Worm (Caenorhabditis elegans) whole organism, L4/young adult: ENCODE measurements around the gene Y51H7C.8.

Experiments
- W03F9.2 ChIP-seq: fragments of 150-350 bp; optimal IDR thresholded peaks from 2 replicates; lab custom pipeline; 2014; ENCODE audit warnings: missing biosample characterization, missing genetic modification characterization
- dao-5 ChIP-seq: sonication (generic microtip); optimal IDR thresholded peaks from 2 replicates; lab custom pipeline; 2016; ENCODE audit warnings: missing genotype, missing genetic modification characterization, moderate library complexity, missing compliant biosample characterization
- him-1 ChIP-seq: sonication (generic microtip); optimal IDR thresholded peaks from 2 replicates; lab custom pipeline; 2016; ENCODE audit warnings: missing genotype, missing genetic modification reagents, missing genetic modification characterization, missing compliant biosample characterization

Gene Y51H7C.8

ce11 chrII:1376795-1377194, 24.8 kb upstream of the Y51H7C.8 start:
- TF ChIP-seq him-1 (tag; lab: Kevin White, UChicago) (no peak), W03F9.2 (tag; lab: Kevin White, UChicago) (no peak)

- TF ChIP-seq him-1 (tag; lab: Kevin White, UChicago) = no peak
These were observed 23.3 kb upstream of the Y51H7C.8 start, which contains the start of gene F54D12.10 for ce11 chrII:1378259-1378658. F54D12.10 (minus strand) TSS chrII:1378359.

- TF ChIP-seq dao-5 (tag; lab: Kevin White, UChicago) (no peak), W03F9.2 (tag; lab: Kevin White, UChicago) (no peak), him-1 (tag; lab: Kevin White, UChicago) (no peak)
These were observed 20.0 kb upstream of the Y51H7C.8 start, which contains the start of gene F54D12.9 for ce11 chrII:1381618-1382017. F54D12.9 (minus strand) TSS chrII:1381718.

- TF ChIP-seq W03F9.2 (tag; lab: Kevin White, UChicago) (no peak), him-1 (tag; lab: Kevin White, UChicago) (no peak), dao-5 (tag; lab: Kevin White, UChicago) (no peak)
These were observed 16.3 kb upstream of the Y51H7C.8 start, which contains the start of gene F54D12.7 for ce11 chrII:1385280-1385679. F54D12.7 (minus strand) TSS chrII:1385380.

- no peak for TF ChIP-seq dao-5 (tag; lab: Kevin White, UChicago)
- TF ChIP-seq him-1 (tag; lab: Kevin White, UChicago) = no peak
- no peak for TF ChIP-seq W03F9.2 (tag; lab: Kevin White, UChicago)
These were observed 15.1 kb upstream of the Y51H7C.8 start, which contains the start of gene aat-7 for ce11 chrII:1386478-1386877. aat-7 (plus strand) TSS chrII:1386870.

- TF ChIP-seq dao-5 (tag; lab: Kevin White, UChicago) (no peak), W03F9.2 (tag; lab: Kevin White, UChicago) (no peak), him-1 (tag; lab: Kevin White, UChicago) (no peak)
These were observed 3.9 kb upstream of the Y51H7C.8 start, which contains the start of gene F54D12.8 for ce11 chrII:1397703-1398102. F54D12.8 (minus strand) TSS chrII:1398038.

ce11 chrII:1398396-1398795, 3.2 kb upstream of the Y51H7C.8 start, which contains the start of gene F54D12.2:
F54D12.2 (plus strand) TSS chrII:1398696.
- TF ChIP-seq dao-5 (tag; lab: Kevin White, UChicago) (no peak), him-1 (tag; lab: Kevin White, UChicago) (no peak), W03F9.2 (tag; lab: Kevin White, UChicago) (no peak)

- no peak for TF ChIP-seq W03F9.2 (tag; lab: Kevin White, UChicago)
- no peak for TF ChIP-seq dao-5 (tag; lab: Kevin White, UChicago)
- TF ChIP-seq him-1 (tag; lab: Kevin White, UChicago) = no peak
These were observed 1.5 kb upstream of the Y51H7C.8 start, which contains the start of gene F54D12.1 for ce11 chrII:1400105-1400504. F54D12.1 (plus strand) TSS chrII:1400405.

- TF ChIP-seq W03F9.2 (tag; lab: Kevin White, UChicago) (no peak), him-1 (tag; lab: Kevin White, UChicago) (no peak), dao-5 (tag; lab: Kevin White, UChicago) (no peak)
These were observed 619 bp downstream of the Y51H7C.8 start, which contains the start of gene Y51H7C.7 for ce11 chrII:1402167-1402619. Y51H7C.7 (plus strand) TSS chrII:1402569.

ce11 chrII:1403056-1403455, 1.5 kb downstream of the Y51H7C.8 start, which contains the start of the genes Y51H7C.41 and cogc-4:
Y51H7C.41 (plus strand) TSS chrII:1403321.
cogc-4 (plus strand) TSS chrII:1403441.
- TF ChIP-seq him-1 (tag; lab: Kevin White, UChicago) (no peak), dao-5 (tag; lab: Kevin White, UChicago) (no peak), W03F9.2 (tag; lab: Kevin White, UChicago) (no peak)

- no peak for TF ChIP-seq W03F9.2 (tag; lab: Kevin White, UChicago)
- TF ChIP-seq him-1 (tag; lab: Kevin White, UChicago) = no peak
- TF ChIP-seq dao-5 (tag; lab: Kevin White, UChicago) = no peak
These were observed 9.8 kb downstream of the Y51H7C.8 start, which contains the start of gene Y51H7C.9 for ce11 chrII:1411372-1411771. Y51H7C.9 (minus strand) TSS chrII:1411472.

- TF ChIP-seq dao-5 (tag; lab: Kevin White, UChicago) (no peak), him-1 (tag; lab: Kevin White, UChicago) (no peak), W03F9.2 (tag; lab: Kevin White, UChicago) (no peak)
These were observed 10.9 kb downstream of the Y51H7C.8 start, which contains the start of gene alkb-1 for ce11 chrII:1412359-1412907. alkb-1 (plus strand) TSS chrII:1412409.

ce11 chrII:1419994-1420393, 18.4 kb downstream of the Y51H7C.8 start:
- no peak for TF ChIP-seq dao-5 (tag; lab: Kevin White, UChicago)
- no peak for TF ChIP-seq W03F9.2 (tag; lab: Kevin White, UChicago)
- no peak for TF ChIP-seq him-1 (tag; lab: Kevin White, UChicago)
